Fruit fly (Drosophila melanogaster): ENCODE results near the gene CG32264.

DNA sequence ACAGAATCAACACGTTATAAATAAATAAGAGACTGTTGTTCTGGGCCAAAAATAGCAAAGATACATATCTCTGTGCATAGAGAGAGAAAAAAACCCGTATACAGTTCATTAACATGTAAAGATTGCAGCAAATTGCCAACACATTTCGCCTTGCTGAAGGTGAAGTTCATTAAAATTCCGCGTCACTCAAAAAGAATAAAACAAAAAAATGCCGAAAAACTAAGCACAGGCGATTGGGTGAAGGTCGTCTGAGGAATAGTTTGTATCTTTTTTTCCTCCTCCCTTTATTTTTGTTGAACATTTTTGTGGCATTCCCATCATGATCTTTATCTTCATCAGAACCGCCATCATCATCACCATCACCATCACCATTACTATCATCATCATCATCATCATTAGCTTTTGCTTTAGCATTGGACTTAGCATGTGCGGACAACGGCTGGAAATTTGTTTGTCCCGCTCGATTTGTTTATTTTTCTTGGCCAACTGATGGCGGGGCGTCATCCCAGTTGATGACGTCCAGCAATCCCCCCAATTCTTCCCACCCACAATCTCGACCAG is 73.1 kb downstream of the CG32264 start:
- no peak for TF ChIP-seq insv (optimal IDR thresholded peaks at IDR 0.05)
- TF ChIP-seq ttk (optimal IDR thresholded peaks at IDR 0.05): no peak
- no peak for TF ChIP-seq Sin3A (optimal IDR thresholded peaks at IDR 0.05)
- no peak for TF ChIP-seq Myc (optimal IDR thresholded peaks at IDR 0.05)
- TF ChIP-seq h (optimal IDR thresholded peaks at IDR 0.05): no peak
- no peak for TF ChIP-seq psq (optimal IDR thresholded peaks at IDR 0.05)

All from Kc167 (cell line).